Worm (Caenorhabditis elegans) whole organism, L2 larva: Measurements from ENCODE around the gene rabr-2.

Experiments used
- elt-1 ChIP-seq: fragments of 150-350 bp; optimal IDR thresholded peaks from 2 replicates; lab custom pipeline; 2014; ENCODE audit warnings: missing biosample characterization, missing genetic modification characterization
- lin-39 ChIP-seq: fragments of 150-350 bp; optimal IDR thresholded peaks from 2 replicates; lab custom pipeline; 2014; ENCODE audit warnings: missing biosample characterization, missing genetic modification reagents, missing genetic modification characterization
- nhr-12 ChIP-seq: fragments of 150-350 bp; optimal IDR thresholded peaks from 2 replicates; lab custom pipeline; 2014; ENCODE audit warnings: missing biosample characterization, missing genetic modification characterization
- ztf-4 ChIP-seq: fragments of 150-350 bp; optimal IDR thresholded peaks from 2 replicates; lab custom pipeline; 2014; ENCODE audit warnings: missing biosample characterization, missing genetic modification characterization

- TF ChIP-seq nhr-12 = no peak
- no peak for TF ChIP-seq lin-39 (tag; lab: Kevin White, UChicago)
- TF ChIP-seq elt-1 = no peak
- TF ChIP-seq ztf-4 (tag; lab: Kevin White, UChicago) = no peak
Observed at ce11 chrIV:17431287-17431686, 51.8 kb downstream of the rabr-2 start, which contains the start of gene lact-6.
